Worm (Caenorhabditis elegans) whole organism, mixed stage, embryonic: ENCODE data around the gene srbc-34.

Source experiments
- M03D4.4 ChIP-seq: sonication (generic microtip); optimal IDR thresholded peaks from 2 replicates; lab custom pipeline; 2017; ENCODE audit warnings: mild to moderate bottlenecking, missing genetic modification characterization, missing compliant biosample characterization
- ces-1 ChIP-seq: fragments of 150-350 bp; optimal IDR thresholded peaks from 2 replicates; lab custom pipeline; 2014; ENCODE audit warnings: missing biosample characterization, missing genetic modification reagents, missing genetic modification characterization
- lin-13 ChIP-seq: fragments of 150-350 bp; optimal IDR thresholded peaks from 2 replicates; lab custom pipeline; 2014; ENCODE audit warnings: missing biosample characterization, missing genetic modification characterization
- mab-5 ChIP-seq: fragments of 150-350 bp; optimal IDR thresholded peaks from 2 replicates; lab custom pipeline; 2014; ENCODE audit warnings: missing biosample characterization, missing genetic modification characterization
- nhr-12 ChIP-seq: fragments of 150-350 bp; optimal IDR thresholded peaks from 2 replicates; lab custom pipeline; 2014; ENCODE audit warnings: missing biosample characterization, missing genetic modification characterization
- nhr-76 ChIP-seq: sonication (generic microtip); optimal IDR thresholded peaks from 2 replicates; lab custom pipeline; 2017; ENCODE audit warnings: missing biosample characterization, missing genetic modification characterization
- pha-4 ChIP-seq: fragments of 150-350 bp; optimal IDR thresholded peaks from 2 replicates; lab custom pipeline; 2018; ENCODE audit warnings: missing biosample characterization, missing genetic modification reagents, missing genetic modification characterization
- snpc-4 ChIP-seq: fragments of 150-350 bp; optimal IDR thresholded peaks from 2 replicates; lab custom pipeline; 2014; ENCODE audit warnings: missing biosample characterization, missing genetic modification characterization
- unc-62 ChIP-seq: fragments of 150-350 bp; optimal IDR thresholded peaks from 2 replicates; lab custom pipeline; 2014; ENCODE audit warnings: missing biosample characterization, missing genetic modification reagents, missing genetic modification characterization
- ztf-11 ChIP-seq: fragments of 150-350 bp; optimal IDR thresholded peaks from 2 replicates; lab custom pipeline; 2014; ENCODE audit warnings: missing biosample characterization, missing genetic modification characterization

- TF ChIP-seq nhr-12 (tag; lab: Kevin White, UChicago) = no peak
- TF ChIP-seq M03D4.4 (tag; lab: Kevin White, UChicago) = no peak
- TF ChIP-seq ces-1 (GFP tag; lab: Kevin White, UChicago) = no peak
- no peak for TF ChIP-seq nhr-76 (tag; lab: Kevin White, UChicago)
- no peak for TF ChIP-seq unc-62 (GFP tag; lab: Kevin White, UChicago)
- no peak for TF ChIP-seq mab-5 (tag; lab: Kevin White, UChicago)
- no peak for TF ChIP-seq ztf-11 (tag; lab: Kevin White, UChicago)
- TF ChIP-seq snpc-4 = no peak
- TF ChIP-seq pha-4 (tag; lab: Kevin White, UChicago) = no peak
- TF ChIP-seq lin-13 (tag; lab: Kevin White, UChicago) = no peak
Measured at ce11 chrV:20213097-20213496, 7.0 kb downstream of the srbc-34 start.
